Worm (Caenorhabditis elegans) whole organism, L3 larva: ENCODE measurements around the gene srv-24.

Experiments used
- R02D3.7 ChIP-seq: fragments of 150-350 bp; optimal IDR thresholded peaks from 2 replicates; lab custom pipeline; 2014; ENCODE audit warnings: missing biosample characterization, missing genetic modification characterization
- ZK546.5 ChIP-seq: sonication (generic microtip); optimal IDR thresholded peaks from 2 replicates; lab custom pipeline; 2017; ENCODE audit warnings: missing biosample characterization, missing genetic modification characterization
- aly-2 ChIP-seq: fragments of 150-350 bp; optimal IDR thresholded peaks from 2 replicates; lab custom pipeline; 2014; ENCODE audit warnings: missing biosample characterization, missing genetic modification characterization
- ama-1 ChIP-seq: fragments of 150-350 bp; optimal IDR thresholded peaks from 2 replicates; lab custom pipeline; 2018
- ceh-16 ChIP-seq: sonication (generic microtip); optimal IDR thresholded peaks from 2 replicates; lab custom pipeline; 2017; ENCODE audit warnings: missing biosample characterization, missing genetic modification characterization
- ceh-82 ChIP-seq: fragments of 150-350 bp; optimal IDR thresholded peaks from 2 replicates; lab custom pipeline; 2014; ENCODE audit warnings: missing biosample characterization, missing genetic modification characterization
- egl-5 ChIP-seq: fragments of 150-350 bp; optimal IDR thresholded peaks from 2 replicates; lab custom pipeline; 2017; ENCODE audit warnings: missing biosample characterization, missing genetic modification reagents, missing genetic modification characterization, inconsistent platforms
- elt-1 ChIP-seq: fragments of 150-350 bp; optimal IDR thresholded peaks from 2 replicates; lab custom pipeline; 2014; ENCODE audit warnings: missing biosample characterization, missing genetic modification characterization
- elt-3 ChIP-seq, 3 experiments: fragments of 150-350 bp in 1 of 3; sonication (generic microtip) in 2 of 3; optimal IDR thresholded peaks; 2 replicates in 2 of 3; 4 replicates in 1 of 3; lab custom pipeline; 2014 to 2017; ENCODE audit warnings: missing biosample characterization in 3 of 3, missing genetic modification characterization in 3 of 3
- eor-1 ChIP-seq, 2 experiments: fragments of 150-350 bp; optimal IDR thresholded peaks; 2 replicates each; lab custom pipeline; 2014 to 2018; ENCODE audit warnings: missing biosample characterization in 2 of 2, missing genetic modification characterization in 2 of 2
- fkh-2 ChIP-seq: fragments of 150-350 bp; optimal IDR thresholded peaks from 2 replicates; lab custom pipeline; 2014; ENCODE audit warnings: missing biosample characterization, missing genetic modification reagents, missing genetic modification characterization
- fos-1 ChIP-seq: fragments of 150-350 bp; optimal IDR thresholded peaks from 2 replicates; lab custom pipeline; 2014; ENCODE audit warnings: missing biosample characterization, missing genetic modification characterization
- hmg-11 ChIP-seq: sonication (generic microtip); optimal IDR thresholded peaks from 2 replicates; lab custom pipeline; 2016; ENCODE audit warnings: missing genetic modification characterization, missing compliant biosample characterization
- jun-1 ChIP-seq: fragments of 150-350 bp; optimal IDR thresholded peaks from 2 replicates; lab custom pipeline; 2014; ENCODE audit warnings: missing biosample characterization, missing genetic modification reagents, missing genetic modification characterization
- lin-15B ChIP-seq: fragments of 150-350 bp; optimal IDR thresholded peaks from 2 replicates; lab custom pipeline; 2014; ENCODE audit warnings: missing biosample characterization, missing genetic modification characterization
- lsy-12 ChIP-seq: sonication (generic microtip); optimal IDR thresholded peaks from 2 replicates; lab custom pipeline; 2016; ENCODE audit warnings: mild to moderate bottlenecking, missing genetic modification characterization, missing compliant biosample characterization
- mdl-1 ChIP-seq: fragments of 150-350 bp; optimal IDR thresholded peaks from 2 replicates; lab custom pipeline; 2014; ENCODE audit warnings: missing biosample characterization, missing genetic modification characterization
- mml-1 ChIP-seq: fragments of 150-350 bp; sonication (generic microtip); optimal IDR thresholded peaks from 3 replicates; lab custom pipeline; 2014; ENCODE audit warnings: missing biosample characterization, missing genetic modification characterization
- nfya-1 ChIP-seq: sonication (generic microtip); optimal IDR thresholded peaks from 2 replicates; lab custom pipeline; 2017; ENCODE audit warnings: missing genetic modification characterization, mild to moderate bottlenecking, missing compliant biosample characterization, antibody characterized with exemption, moderate library complexity; ENCODE audit not compliant: insufficient read depth
- nhr-12 ChIP-seq: fragments of 150-350 bp; optimal IDR thresholded peaks from 2 replicates; lab custom pipeline; 2014; ENCODE audit warnings: missing biosample characterization, missing genetic modification characterization
- nhr-23 ChIP-seq: fragments of 150-350 bp; optimal IDR thresholded peaks from 2 replicates; lab custom pipeline; 2014; ENCODE audit warnings: missing biosample characterization, missing genetic modification reagents, missing genetic modification characterization
- nhr-237 ChIP-seq: fragments of 150-350 bp; optimal IDR thresholded peaks from 2 replicates; lab custom pipeline; 2014; ENCODE audit warnings: missing biosample characterization, missing genetic modification characterization
- nhr-28 ChIP-seq: fragments of 150-350 bp; optimal IDR thresholded peaks from 2 replicates; lab custom pipeline; 2014; ENCODE audit warnings: missing biosample characterization, missing genetic modification characterization
- nhr-43 ChIP-seq: sonication (generic microtip); optimal IDR thresholded peaks from 2 replicates; lab custom pipeline; 2016; ENCODE audit warnings: mild to moderate bottlenecking, missing genetic modification characterization, missing compliant biosample characterization; ENCODE audit not compliant: poor library complexity, severe bottlenecking
- nhr-67 ChIP-seq: fragments of 150-350 bp; optimal IDR thresholded peaks from 2 replicates; lab custom pipeline; 2014; ENCODE audit warnings: missing biosample characterization, missing genetic modification characterization
- nhr-77 ChIP-seq: fragments of 150-350 bp; optimal IDR thresholded peaks from 2 replicates; lab custom pipeline; 2014; ENCODE audit warnings: missing biosample characterization, missing genetic modification characterization
- pha-4 ChIP-seq: fragments of 150-350 bp; optimal IDR thresholded peaks from 2 replicates; lab custom pipeline; 2014; ENCODE audit warnings: missing biosample characterization, missing genetic modification reagents, missing genetic modification characterization
- pqm-1 ChIP-seq: fragments of 150-350 bp; optimal IDR thresholded peaks from 2 replicates; lab custom pipeline; 2017; ENCODE audit warnings: missing biosample characterization, missing genetic modification characterization, inconsistent platforms
- sea-2 ChIP-seq: fragments of 150-350 bp; sonication (generic microtip); optimal IDR thresholded peaks from 4 replicates; lab custom pipeline; 2014; ENCODE audit warnings: missing biosample characterization, missing genetic modification reagents, missing genetic modification characterization
- skn-1 ChIP-seq: fragments of 150-350 bp; optimal IDR thresholded peaks from 2 replicates; lab custom pipeline; 2014; ENCODE audit warnings: missing biosample characterization, missing genetic modification characterization
- tbx-2 ChIP-seq: sonication (generic microtip); optimal IDR thresholded peaks from 2 replicates; lab custom pipeline; 2016; ENCODE audit warnings: mild to moderate bottlenecking, missing genetic modification characterization, missing compliant biosample characterization
- unc-39 ChIP-seq: sonication (generic microtip); optimal IDR thresholded peaks from 4 replicates; lab custom pipeline; 2017; ENCODE audit warnings: missing biosample characterization, missing genetic modification characterization
- zag-1 ChIP-seq: fragments of 150-350 bp; optimal IDR thresholded peaks from 2 replicates; lab custom pipeline; 2014; ENCODE audit warnings: missing biosample characterization, missing genetic modification characterization
- ztf-11 ChIP-seq: fragments of 150-350 bp; optimal IDR thresholded peaks from 2 replicates; lab custom pipeline; 2014; ENCODE audit warnings: missing biosample characterization, missing genetic modification characterization

Gene srv-24

DNA sequence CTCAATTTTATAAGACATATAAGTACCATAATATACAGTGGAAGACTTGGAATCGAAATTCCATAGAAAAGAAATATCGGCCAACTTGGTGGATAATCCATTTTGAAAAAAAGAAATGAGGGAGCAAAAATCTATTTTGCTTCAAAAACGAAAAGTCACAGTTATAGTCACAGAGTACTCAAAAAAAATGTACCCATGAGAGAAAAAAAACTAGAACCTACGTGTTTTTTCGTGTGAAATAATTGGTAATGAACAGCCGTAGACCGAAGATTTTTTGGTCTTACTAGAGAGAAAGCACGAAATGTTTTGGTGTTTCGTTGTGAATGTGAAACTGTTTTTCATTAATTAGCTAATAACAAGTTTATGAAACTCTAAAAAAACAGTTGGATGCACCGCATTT is 21.3 kb downstream of the srv-24 start, which contains the start of gene srv-30:
TSS of gene srv-30 (minus strand) at position 101 of the 400 bp plus-strand sequence.
- TF ChIP-seq nhr-77 (tag; lab: Kevin White, UChicago): no peak
- no peak for TF ChIP-seq ztf-11 (tag; lab: Kevin White, UChicago)
- no peak for TF ChIP-seq lsy-12 (tag; lab: Kevin White, UChicago)
- TF ChIP-seq fos-1: no peak
- no peak for TF ChIP-seq hmg-11 (tag; lab: Kevin White, UChicago)

ce11 chrIV:6266499-6266898 is 24.1 kb downstream of the srv-24 start, which contains the start of gene srv-29:
Gene srv-29 (minus strand): TSS chrIV:6266599.
- TF ChIP-seq nhr-28: no peak
- TF ChIP-seq nhr-12: no peak
- no peak for TF ChIP-seq lsy-12 (tag; lab: Kevin White, UChicago)
- no peak for TF ChIP-seq jun-1 (tag; lab: Kevin White, UChicago)
- TF ChIP-seq lin-15B: no peak
- TF ChIP-seq ztf-11 (tag; lab: Kevin White, UChicago): no peak
- TF ChIP-seq skn-1 (tag; lab: Kevin White, UChicago): no peak
- no peak for TF ChIP-seq elt-1
- TF ChIP-seq mml-1 (tag; lab: Kevin White, UChicago): no peak
- no peak for TF ChIP-seq nhr-67
- no peak for TF ChIP-seq nhr-43 (tag; lab: Kevin White, UChicago)
- TF ChIP-seq fos-1: no peak
- no peak for TF ChIP-seq R02D3.7
- no peak for TF ChIP-seq fkh-2 (tag; lab: Kevin White, UChicago)
- no peak for TF ChIP-seq elt-3 (tag; optimal IDR thresholded peaks at IDR 0.05; lab: Kevin White, UChicago)
- no peak for TF ChIP-seq egl-5 (tag; lab: Kevin White, UChicago)

DNA sequence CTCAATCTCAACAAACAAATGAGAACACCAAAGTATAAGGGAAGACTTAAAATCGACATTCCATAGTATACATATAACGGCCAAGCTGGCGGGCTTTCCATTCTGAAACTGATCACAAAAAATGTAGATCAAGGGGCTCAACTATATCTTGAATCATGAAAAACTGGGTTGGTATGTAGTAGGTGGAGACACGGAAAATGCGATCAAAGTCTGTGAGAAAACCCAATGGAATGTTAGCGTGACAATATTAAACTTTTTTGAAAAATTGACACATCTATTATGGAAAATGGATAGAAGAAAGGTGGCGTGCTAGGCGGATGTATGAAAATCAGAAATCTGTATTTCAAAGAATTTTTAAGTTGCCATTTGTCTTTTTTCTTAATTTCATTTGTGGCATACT is 27.4 kb downstream of the srv-24 start, which contains the start of gene srv-28:
TSS of gene srv-28 (minus strand) at position 101 of the 400 bp plus-strand sequence.
- TF ChIP-seq nhr-23 (tag; lab: Kevin White, UChicago): no peak
- TF ChIP-seq sea-2 (GFP tag; lab: Kevin White, UChicago): no peak
- TF ChIP-seq nhr-77 (tag; lab: Kevin White, UChicago): no peak

DNA sequence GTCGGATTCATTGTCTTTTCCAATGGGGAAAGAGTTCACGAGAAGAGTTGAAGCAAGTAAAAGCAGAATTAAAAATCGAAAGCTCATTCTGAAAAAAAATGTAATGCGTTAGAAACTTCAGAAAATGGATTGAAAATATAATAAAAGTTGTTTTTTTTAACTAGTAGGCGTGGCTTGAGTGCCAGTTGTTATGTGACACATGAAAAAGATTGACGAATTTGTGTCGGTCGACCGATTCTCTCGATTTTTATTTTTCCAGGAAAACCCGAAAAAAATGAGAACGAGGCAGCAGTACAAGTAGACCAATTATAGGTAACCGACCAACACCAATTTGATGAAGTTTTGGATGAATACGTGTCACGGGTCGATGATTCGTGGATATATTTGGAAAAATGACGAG is 30.9 kb downstream of the srv-24 start, which contains the start of gene nlp-16:
TSS of gene nlp-16 (minus strand) at position 101 of the 400 bp plus-strand sequence.
- TF ChIP-seq skn-1 (tag; lab: Kevin White, UChicago) (no peak), pha-4 (tag; lab: Kevin White, UChicago) (no peak), ama-1 (no peak), lin-15B (no peak), jun-1 (tag; lab: Kevin White, UChicago) (no peak), unc-39 (tag; lab: Kevin White, UChicago) (no peak), nhr-67 (no peak), pqm-1 (tag; lab: Kevin White, UChicago) (no peak), hmg-11 (tag; lab: Kevin White, UChicago) (no peak), egl-5 (tag; lab: Kevin White, UChicago) (no peak), nhr-43 (tag; lab: Kevin White, UChicago) (no peak), R02D3.7 (no peak), zag-1 (tag; lab: Kevin White, UChicago) (no peak), nhr-237 (tag; lab: Kevin White, UChicago) (no peak), ceh-82 (tag; lab: Kevin White, UChicago) (no peak), fkh-2 (tag; lab: Kevin White, UChicago) (no peak), elt-1 (no peak)

- TF ChIP-seq tbx-2 (tag; lab: Kevin White, UChicago) (no peak), nhr-43 (tag; lab: Kevin White, UChicago) (no peak), aly-2 (tag; lab: Kevin White, UChicago) (no peak), hmg-11 (tag; lab: Kevin White, UChicago) (no peak), eor-1 (tag; optimal IDR thresholded peaks at IDR 0.05; lab: Kevin White, UChicago) (no peak), ZK546.5 (no peak), mdl-1 (tag; lab: Kevin White, UChicago) (no peak), nfya-1 (tag; lab: Kevin White, UChicago) (no peak), ceh-82 (tag; lab: Kevin White, UChicago) (no peak), ceh-16 (tag; lab: Kevin White, UChicago) (no peak), skn-1 (tag; lab: Kevin White, UChicago) (no peak), unc-39 (tag; lab: Kevin White, UChicago) (no peak), elt-3 (tag; optimal IDR thresholded peaks at IDR 0.05; lab: Kevin White, UChicago) (no peak)
These were observed 31.7 kb downstream of the srv-24 start for ce11 chrIV:6258967-6259366.
